Worm (Caenorhabditis elegans): Measurements from ENCODE around the gene nhr-115.

The nhr-115 gene

ce11 chrV:2277260-2277659, 15.1 kb upstream of the nhr-115 start:
- TF ChIP-seq pes-1 (GFP tag; IDR thresholded peaks at IDR 0.05) (no peak), sea-1 (GFP tag; conservative IDR thresholded peaks at IDR 0.05) (no peak), hmg-4 (GFP tag; optimal IDR thresholded peaks at IDR 0.05) (no peak), tbx-11 (GFP tag; IDR thresholded peaks at IDR 0.05) (no peak), hnd-1 (tag; optimal IDR thresholded peaks at IDR 0.05) (no peak), aly-1 (tag; optimal IDR thresholded peaks at IDR 0.05) (no peak), scrt-1 (GFP tag; IDR thresholded peaks at IDR 0.05) (no peak), ets-7 (tag; optimal IDR thresholded peaks at IDR 0.05) (no peak), ama-1 (optimal IDR thresholded peaks at IDR 0.05) (no peak), flt-1 (GFP tag; IDR thresholded peaks at IDR 0.05) (no peak), F13C5.2 (tag; optimal IDR thresholded peaks at IDR 0.05) (no peak), tra-4 (tag; optimal IDR thresholded peaks at IDR 0.05) (no peak), B0310.2 (tag; optimal IDR thresholded peaks at IDR 0.05) (no peak)

DNA sequence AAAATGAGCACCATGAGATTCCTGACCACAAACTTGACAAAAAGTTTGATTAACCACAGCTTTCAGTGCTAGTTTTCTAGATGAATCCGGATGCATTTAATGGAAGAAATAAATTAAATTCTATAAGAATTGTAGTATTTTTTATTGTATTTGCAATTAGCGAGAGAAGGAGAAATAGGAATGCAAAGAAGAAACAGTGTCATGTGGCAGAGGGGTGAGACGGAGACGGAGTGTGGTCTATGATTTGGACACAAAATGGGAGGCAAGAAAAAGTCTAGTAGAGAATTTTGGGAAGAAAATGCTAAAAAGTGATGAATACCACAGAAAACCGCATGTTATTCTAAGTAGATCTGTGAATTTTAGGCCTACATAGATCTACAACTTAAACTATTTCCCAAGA, 14.3 kb upstream of the nhr-115 start, which contains the start of gene nhr-59:
Gene nhr-59 (minus strand): TSS at position 214 of the 400 bp plus-strand sequence.
- TF ChIP-seq hmg-4 (GFP tag; optimal IDR thresholded peaks at IDR 0.05): no peak
- no peak for TF ChIP-seq ceh-36 (tag; optimal IDR thresholded peaks at IDR 0.05)
- no peak for TF ChIP-seq hmbx-1 (tag; optimal IDR thresholded peaks at IDR 0.05)
- no peak for TF ChIP-seq flt-1 (GFP tag; IDR thresholded peaks at IDR 0.05)
- no peak for TF ChIP-seq aly-1 (tag; optimal IDR thresholded peaks at IDR 0.05)
- no peak for TF ChIP-seq tbx-37 (GFP tag; conservative IDR thresholded peaks at IDR 0.05)
- no peak for TF ChIP-seq scrt-1 (GFP tag; IDR thresholded peaks at IDR 0.05)
- TF ChIP-seq F13C5.2 (tag; optimal IDR thresholded peaks at IDR 0.05): no peak
- no peak for TF ChIP-seq tra-4 (tag; optimal IDR thresholded peaks at IDR 0.05)
- TF ChIP-seq ama-1 (optimal IDR thresholded peaks at IDR 0.05): no peak
- no peak for TF ChIP-seq pes-1 (GFP tag; IDR thresholded peaks at IDR 0.05)
- no peak for TF ChIP-seq ets-7 (tag; optimal IDR thresholded peaks at IDR 0.05)
- TF ChIP-seq sea-1 (GFP tag; conservative IDR thresholded peaks at IDR 0.05): no peak
- TF ChIP-seq ceh-13 (GFP tag; optimal IDR thresholded peaks at IDR 0.05): no peak
- TF ChIP-seq tbx-11 (GFP tag; IDR thresholded peaks at IDR 0.05): no peak
- TF ChIP-seq hnd-1 (tag; optimal IDR thresholded peaks at IDR 0.05): no peak
- no peak for TF ChIP-seq B0310.2 (tag; optimal IDR thresholded peaks at IDR 0.05)

ce11 chrV:2278543-2278942, 13.8 kb upstream of the nhr-115 start, which contains the start of gene fbxa-137:
fbxa-137 (plus strand) TSS chrV:2278816.
- no peak for TF ChIP-seq ceh-13 (GFP tag; optimal IDR thresholded peaks at IDR 0.05)
- TF ChIP-seq B0310.2 (tag; optimal IDR thresholded peaks at IDR 0.05): no peak
- no peak for TF ChIP-seq ceh-36 (tag; optimal IDR thresholded peaks at IDR 0.05)
- TF ChIP-seq ets-7 (tag; optimal IDR thresholded peaks at IDR 0.05): no peak
- TF ChIP-seq tbx-11 (GFP tag; IDR thresholded peaks at IDR 0.05): no peak
- TF ChIP-seq sea-1 (GFP tag; conservative IDR thresholded peaks at IDR 0.05): no peak
- no peak for TF ChIP-seq aly-1 (tag; optimal IDR thresholded peaks at IDR 0.05)
- TF ChIP-seq hnd-1 (tag; optimal IDR thresholded peaks at IDR 0.05): no peak
- TF ChIP-seq flt-1 (GFP tag; IDR thresholded peaks at IDR 0.05): no peak
- no peak for TF ChIP-seq pes-1 (GFP tag; IDR thresholded peaks at IDR 0.05)

- TF ChIP-seq ceh-36 (tag; optimal IDR thresholded peaks at IDR 0.05): no peak
- TF ChIP-seq ets-7 (tag; optimal IDR thresholded peaks at IDR 0.05): no peak
- no peak for TF ChIP-seq ceh-13 (GFP tag; optimal IDR thresholded peaks at IDR 0.05)
- TF ChIP-seq sea-1 (GFP tag; conservative IDR thresholded peaks at IDR 0.05): no peak
- no peak for TF ChIP-seq aly-1 (tag; optimal IDR thresholded peaks at IDR 0.05)
- TF ChIP-seq F13C5.2 (tag; optimal IDR thresholded peaks at IDR 0.05): no peak
- TF ChIP-seq hmbx-1 (tag; optimal IDR thresholded peaks at IDR 0.05): no peak
- no peak for TF ChIP-seq pes-1 (GFP tag; IDR thresholded peaks at IDR 0.05)
- TF ChIP-seq ama-1 (optimal IDR thresholded peaks at IDR 0.05): no peak
- TF ChIP-seq scrt-1 (GFP tag; IDR thresholded peaks at IDR 0.05): no peak
- no peak for TF ChIP-seq hmg-4 (GFP tag; optimal IDR thresholded peaks at IDR 0.05)
- no peak for TF ChIP-seq tbx-37 (GFP tag; conservative IDR thresholded peaks at IDR 0.05)
- TF ChIP-seq tbx-11 (GFP tag; IDR thresholded peaks at IDR 0.05): no peak
- no peak for TF ChIP-seq B0310.2 (tag; optimal IDR thresholded peaks at IDR 0.05)
- TF ChIP-seq hnd-1 (tag; optimal IDR thresholded peaks at IDR 0.05): no peak
- no peak for TF ChIP-seq flt-1 (GFP tag; IDR thresholded peaks at IDR 0.05)
- TF ChIP-seq tra-4 (tag; optimal IDR thresholded peaks at IDR 0.05): no peak
Measured at ce11 chrV:2281499-2281898, 10.8 kb upstream of the nhr-115 start, which contains the start of gene nhr-228. nhr-228 (plus strand) TSS chrV:2281759.

ce11 chrV:2285107-2285506, 7.2 kb upstream of the nhr-115 start, which contains the start of gene nhr-227:
nhr-227 (plus strand) TSS chrV:2285432.
- no peak for TF ChIP-seq ets-7 (tag; optimal IDR thresholded peaks at IDR 0.05)
- no peak for TF ChIP-seq aly-1 (tag; optimal IDR thresholded peaks at IDR 0.05)
- no peak for TF ChIP-seq hnd-1 (tag; optimal IDR thresholded peaks at IDR 0.05)
- no peak for TF ChIP-seq hmbx-1 (tag; optimal IDR thresholded peaks at IDR 0.05)
- TF ChIP-seq ceh-36 (tag; optimal IDR thresholded peaks at IDR 0.05): no peak
- TF ChIP-seq scrt-1 (GFP tag; IDR thresholded peaks at IDR 0.05): no peak
- TF ChIP-seq B0310.2 (tag; optimal IDR thresholded peaks at IDR 0.05): no peak
- no peak for TF ChIP-seq tra-4 (tag; optimal IDR thresholded peaks at IDR 0.05)
- TF ChIP-seq hmg-4 (GFP tag; optimal IDR thresholded peaks at IDR 0.05): no peak
- no peak for TF ChIP-seq flt-1 (GFP tag; IDR thresholded peaks at IDR 0.05)
- no peak for TF ChIP-seq F13C5.2 (tag; optimal IDR thresholded peaks at IDR 0.05)

- TF ChIP-seq tbx-37 (GFP tag; conservative IDR thresholded peaks at IDR 0.05) (no peak), hmg-4 (GFP tag; optimal IDR thresholded peaks at IDR 0.05) (no peak), tbx-11 (GFP tag; IDR thresholded peaks at IDR 0.05) (no peak), B0310.2 (tag; optimal IDR thresholded peaks at IDR 0.05) (no peak), flt-1 (GFP tag; IDR thresholded peaks at IDR 0.05) (no peak), tra-4 (tag; optimal IDR thresholded peaks at IDR 0.05) (no peak), scrt-1 (GFP tag; IDR thresholded peaks at IDR 0.05) (no peak), ceh-13 (GFP tag; optimal IDR thresholded peaks at IDR 0.05) (no peak), sea-1 (GFP tag; conservative IDR thresholded peaks at IDR 0.05) (no peak)
Measured at ce11 chrV:2290329-2290728, 2.0 kb upstream of the nhr-115 start, which contains the start of gene nhr-225. nhr-225 (minus strand) TSS chrV:2290474.

- TF ChIP-seq F13C5.2 (tag; optimal IDR thresholded peaks at IDR 0.05) (no peak), pes-1 (GFP tag; IDR thresholded peaks at IDR 0.05) (no peak), hmg-4 (GFP tag; optimal IDR thresholded peaks at IDR 0.05) (no peak), tbx-37 (GFP tag; conservative IDR thresholded peaks at IDR 0.05) (no peak), tra-4 (tag; optimal IDR thresholded peaks at IDR 0.05) (no peak), hnd-1 (tag; optimal IDR thresholded peaks at IDR 0.05) (no peak), scrt-1 (GFP tag; IDR thresholded peaks at IDR 0.05) (no peak), aly-1 (tag; optimal IDR thresholded peaks at IDR 0.05) (no peak), hmbx-1 (tag; optimal IDR thresholded peaks at IDR 0.05) (no peak), ama-1 (optimal IDR thresholded peaks at IDR 0.05) (no peak), B0310.2 (tag; optimal IDR thresholded peaks at IDR 0.05) (no peak), flt-1 (GFP tag; IDR thresholded peaks at IDR 0.05) (no peak), ets-7 (tag; optimal IDR thresholded peaks at IDR 0.05) (no peak), tbx-11 (GFP tag; IDR thresholded peaks at IDR 0.05) (no peak), ceh-36 (tag; optimal IDR thresholded peaks at IDR 0.05) (no peak)
Measured at ce11 chrV:2294577-2294976, 2.2 kb downstream of the nhr-115 start, which contains the start of gene nhr-226. nhr-226 (plus strand) TSS chrV:2294877.
